Fruit fly (Drosophila melanogaster): ENCODE measurements around the gene CG34382.

Gene CG34382

dm6 chr3L:9837053-9837452, 41.7 kb upstream of the CG34382 start:
- no peak for TF ChIP-seq salr (GFP tag; optimal IDR thresholded peaks at IDR 0.05)
- peak; percentile 16 for TF ChIP-seq CG3919 (GFP tag; optimal IDR thresholded peaks at IDR 0.05)

dm6 chr3L:9838534-9838933, 40.3 kb upstream of the CG34382 start, which contains the start of gene Cdk8:
Gene Cdk8, minus strand, starts transcription at chr3L:9838670.
- TF ChIP-seq CG11762 (GFP tag; optimal IDR thresholded peaks at IDR 0.05; ENCODE audit: insufficient read depth) (no peak), svp (GFP tag) (peak; percentile 43), Hr39 (GFP tag; optimal IDR thresholded peaks at IDR 0.05) (no peak), Sox14 (GFP tag; optimal IDR thresholded peaks at IDR 0.05) (peak; percentile 14), esn (GFP tag; optimal IDR thresholded peaks at IDR 0.05) (peak; percentile 50), Eip78C (GFP tag) (peak; percentile 67), Smox (GFP tag; optimal IDR thresholded peaks at IDR 0.05) (no peak), achi (GFP tag; optimal IDR thresholded peaks at IDR 0.05) (no peak), fd85E (GFP tag; optimal IDR thresholded peaks at IDR 0.05) (no peak), CG3032 (tag; optimal IDR thresholded peaks at IDR 0.05) (peak; percentile 33), CG6163 (GFP tag; IDR thresholded peaks at IDR 0.05) (peak; percentile 21; the same call in 1 of the 3 replicates), cyc (GFP tag; optimal IDR thresholded peaks at IDR 0.05) (peak; percentile 11), CG31627 (GFP tag; optimal IDR thresholded peaks at IDR 0.05) (peak; percentile 23), lz (GFP tag; optimal IDR thresholded peaks at IDR 0.05) (peak; percentile 15)

dm6 chr3L:9840710-9841109, 38.1 kb upstream of the CG34382 start:
- TF ChIP-seq dac (GFP tag; optimal IDR thresholded peaks at IDR 0.05) (no peak), CG6276 (GFP tag; optimal IDR thresholded peaks at IDR 0.05) (no peak), acj6 (GFP tag; optimal IDR thresholded peaks at IDR 0.05) (no peak), CG7368 (GFP tag; optimal IDR thresholded peaks at IDR 0.05) (no peak), CG6808 (GFP tag; optimal IDR thresholded peaks at IDR 0.05) (no peak), Ets96B (tag; optimal IDR thresholded peaks at IDR 0.05) (no peak), salr (GFP tag; optimal IDR thresholded peaks at IDR 0.05) (no peak), esn (GFP tag; optimal IDR thresholded peaks at IDR 0.05) (no peak), fd85E (GFP tag; optimal IDR thresholded peaks at IDR 0.05) (no peak), CG4318 (GFP tag; optimal IDR thresholded peaks at IDR 0.05) (no peak), CG8119 (GFP tag; IDR thresholded peaks at IDR 0.05) (no peak), CG6792 (GFP tag; optimal IDR thresholded peaks at IDR 0.05) (no peak), dsx (GFP tag; optimal IDR thresholded peaks at IDR 0.05; ENCODE audit: poor library complexity, severe bottlenecking) (no peak), Hr38 (GFP tag; optimal IDR thresholded peaks at IDR 0.05) (no peak), Eip78C (GFP tag) (no peak), CG16779 (tag; optimal IDR thresholded peaks at IDR 0.05) (no peak), Sox102F (GFP tag; optimal IDR thresholded peaks at IDR 0.05) (no peak), Eip75B (GFP tag; optimal IDR thresholded peaks at IDR 0.05) (no peak)

dm6 chr3L:9842043-9842442, 36.7 kb upstream of the CG34382 start:
- TF ChIP-seq svp (GFP tag) = no peak
- no peak for TF ChIP-seq ss (GFP tag; optimal IDR thresholded peaks at IDR 0.05)
- no peak for TF ChIP-seq lz (GFP tag; optimal IDR thresholded peaks at IDR 0.05)
- no peak for TF ChIP-seq CG3919 (GFP tag; optimal IDR thresholded peaks at IDR 0.05)
- TF ChIP-seq Sox14 (GFP tag; optimal IDR thresholded peaks at IDR 0.05) = no peak
- no peak for TF ChIP-seq CG11294 (GFP tag; IDR thresholded peaks at IDR 0.05)
- no peak for TF ChIP-seq CG6163 (GFP tag; IDR thresholded peaks at IDR 0.05)
- no peak for TF ChIP-seq CG34406 (GFP tag; optimal IDR thresholded peaks at IDR 0.05)
- no peak for TF ChIP-seq CG8119 (GFP tag; IDR thresholded peaks at IDR 0.05)
- no peak for TF ChIP-seq CG16779 (tag; optimal IDR thresholded peaks at IDR 0.05)
- TF ChIP-seq Ets21C (GFP tag; optimal IDR thresholded peaks at IDR 0.05) = no peak
- TF ChIP-seq CG11902 (GFP tag; optimal IDR thresholded peaks at IDR 0.05) = no peak
- TF ChIP-seq CG8632 (GFP tag; optimal IDR thresholded peaks at IDR 0.05) = no peak
- TF ChIP-seq vri (GFP tag; optimal IDR thresholded peaks at IDR 0.05) = no peak
- TF ChIP-seq Hr39 (GFP tag; optimal IDR thresholded peaks at IDR 0.05) = no peak
- TF ChIP-seq CG8319 (GFP tag; optimal IDR thresholded peaks at IDR 0.05) = no peak
- no peak for TF ChIP-seq eg (GFP tag; IDR thresholded peaks at IDR 0.05)
- no peak for TF ChIP-seq fd85E (GFP tag; optimal IDR thresholded peaks at IDR 0.05)
- no peak for TF ChIP-seq CG11762 (GFP tag; optimal IDR thresholded peaks at IDR 0.05; ENCODE audit: insufficient read depth)
- TF ChIP-seq CG10631 (GFP tag; optimal IDR thresholded peaks at IDR 0.05) = no peak

All from whole organism, prepupa.